Worm (Caenorhabditis elegans) whole organism, mixed stage, embryonic: ENCODE data around the gene Y38C1AA.19.

Source experiments
- M03D4.4 ChIP-seq: sonication (generic microtip); optimal IDR thresholded peaks from 2 replicates; lab custom pipeline; 2017; ENCODE audit warnings: mild to moderate bottlenecking, missing genetic modification characterization, missing compliant biosample characterization
- blmp-1 ChIP-seq: fragments of 150-350 bp; optimal IDR thresholded peaks from 2 replicates; lab custom pipeline; 2014; ENCODE audit warnings: missing biosample characterization, missing genetic modification characterization
- ceh-43 ChIP-seq: fragments of 200-800 bp; sonication (Bioruptor generic); optimal IDR thresholded peaks from 2 replicates; lab custom pipeline; 2018; ENCODE audit warnings: mild to moderate bottlenecking, missing genetic modification characterization, moderate library complexity, missing compliant biosample characterization
- ceh-83 ChIP-seq: fragments of 200-800 bp; sonication (Bioruptor generic); optimal IDR thresholded peaks from 2 replicates; lab custom pipeline; 2018; ENCODE audit warnings: mild to moderate bottlenecking, missing genetic modification characterization, missing compliant biosample characterization
- ces-1 ChIP-seq: fragments of 150-350 bp; optimal IDR thresholded peaks from 2 replicates; lab custom pipeline; 2014; ENCODE audit warnings: missing biosample characterization, missing genetic modification reagents, missing genetic modification characterization
- cnd-1 ChIP-seq: fragments of 200-800 bp; sonication (Bioruptor generic); optimal IDR thresholded peaks from 2 replicates; lab custom pipeline; 2018; ENCODE audit warnings: mild to moderate bottlenecking, missing genetic modification characterization, missing compliant biosample characterization
- drap-1 ChIP-seq: fragments of 200-800 bp; sonication (Bioruptor generic); optimal IDR thresholded peaks from 3 replicates; lab custom pipeline; 2018; ENCODE audit warnings: mild to moderate bottlenecking, missing genetic modification characterization, missing compliant biosample characterization
- elt-1 ChIP-seq: sonication (generic microtip); optimal IDR thresholded peaks from 2 replicates; lab custom pipeline; 2017; ENCODE audit warnings: missing genetic modification characterization, mild to moderate bottlenecking, missing compliant biosample characterization, antibody characterized with exemption, moderate library complexity, borderline replicate concordance; ENCODE audit not compliant: insufficient read depth
- elt-3 ChIP-seq: fragments of 150-350 bp; optimal IDR thresholded peaks from 2 replicates; lab custom pipeline; 2014; ENCODE audit warnings: missing biosample characterization, missing genetic modification characterization
- ham-2 ChIP-seq: fragments of 200-800 bp; sonication (Bioruptor generic); optimal IDR thresholded peaks from 2 replicates; lab custom pipeline; 2018; ENCODE audit warnings: mild to moderate bottlenecking, missing genetic modification characterization, missing compliant biosample characterization
- hlh-1 ChIP-seq: fragments of 150-350 bp; optimal IDR thresholded peaks from 2 replicates; lab custom pipeline; 2014; ENCODE audit warnings: missing biosample characterization, missing genetic modification reagents, missing genetic modification characterization
- lin-13 ChIP-seq: fragments of 150-350 bp; optimal IDR thresholded peaks from 2 replicates; lab custom pipeline; 2014; ENCODE audit warnings: missing biosample characterization, missing genetic modification characterization
- lin-32 ChIP-seq: fragments of 200-800 bp; sonication (Bioruptor generic); optimal IDR thresholded peaks from 2 replicates; lab custom pipeline; 2018; ENCODE audit warnings: mild to moderate bottlenecking, missing genetic modification characterization, missing compliant biosample characterization
- lsy-2 ChIP-seq: fragments of 150-350 bp; optimal IDR thresholded peaks from 2 replicates; lab custom pipeline; 2014; ENCODE audit warnings: missing biosample characterization, missing genetic modification characterization
- mab-5 ChIP-seq: fragments of 150-350 bp; optimal IDR thresholded peaks from 2 replicates; lab custom pipeline; 2014; ENCODE audit warnings: missing biosample characterization, missing genetic modification characterization
- mep-1 ChIP-seq: fragments of 150-350 bp; optimal IDR thresholded peaks from 2 replicates; lab custom pipeline; 2017; ENCODE audit warnings: missing biosample characterization, missing genetic modification reagents, missing genetic modification characterization, inconsistent platforms
- mls-2 ChIP-seq: sonication (generic microtip); optimal IDR thresholded peaks from 2 replicates; lab custom pipeline; 2016; ENCODE audit warnings: mild to moderate bottlenecking, missing genetic modification characterization, moderate library complexity, missing compliant biosample characterization
- nhr-12 ChIP-seq: fragments of 150-350 bp; optimal IDR thresholded peaks from 2 replicates; lab custom pipeline; 2014; ENCODE audit warnings: missing biosample characterization, missing genetic modification characterization
- nhr-2 ChIP-seq: fragments of 150-350 bp; optimal IDR thresholded peaks from 2 replicates; lab custom pipeline; 2014; ENCODE audit warnings: missing biosample characterization, missing genetic modification characterization
- nhr-237 ChIP-seq: fragments of 150-350 bp; optimal IDR thresholded peaks from 2 replicates; lab custom pipeline; 2014; ENCODE audit warnings: missing biosample characterization, missing genetic modification characterization
- nhr-28 ChIP-seq: fragments of 150-350 bp; optimal IDR thresholded peaks from 2 replicates; lab custom pipeline; 2014; ENCODE audit warnings: missing biosample characterization, missing genetic modification characterization
- nhr-76 ChIP-seq: sonication (generic microtip); optimal IDR thresholded peaks from 2 replicates; lab custom pipeline; 2017; ENCODE audit warnings: missing biosample characterization, missing genetic modification characterization
- pha-4 ChIP-seq: fragments of 150-350 bp; optimal IDR thresholded peaks from 2 replicates; lab custom pipeline; 2018; ENCODE audit warnings: missing biosample characterization, missing genetic modification reagents, missing genetic modification characterization
- sem-2 ChIP-seq: fragments of 200-800 bp; sonication (Bioruptor generic); optimal IDR thresholded peaks from 2 replicates; lab custom pipeline; 2018; ENCODE audit warnings: mild to moderate bottlenecking, missing genetic modification characterization, missing compliant biosample characterization
- snpc-4 ChIP-seq: fragments of 150-350 bp; optimal IDR thresholded peaks from 2 replicates; lab custom pipeline; 2014; ENCODE audit warnings: missing biosample characterization, missing genetic modification characterization
- sptf-1 ChIP-seq: sonication (generic microtip); optimal IDR thresholded peaks from 2 replicates; lab custom pipeline; 2017; ENCODE audit warnings: mild to moderate bottlenecking, missing genetic modification characterization, moderate library complexity, missing compliant biosample characterization
- tbx-8 ChIP-seq: fragments of 200-800 bp; sonication (Bioruptor generic); optimal IDR thresholded peaks from 2 replicates; lab custom pipeline; 2018; ENCODE audit warnings: mild to moderate bottlenecking, missing genetic modification characterization, moderate library complexity, missing compliant biosample characterization
- unc-120 ChIP-seq: sonication (generic microtip); optimal IDR thresholded peaks from 2 replicates; lab custom pipeline; 2017; ENCODE audit warnings: missing genetic modification characterization, missing compliant biosample characterization; ENCODE audit not compliant: poor library complexity, severe bottlenecking
- unc-39 ChIP-seq: fragments of 150-350 bp; optimal IDR thresholded peaks from 2 replicates; lab custom pipeline; 2014; ENCODE audit warnings: missing biosample characterization, missing genetic modification characterization
- unc-62 ChIP-seq: fragments of 150-350 bp; optimal IDR thresholded peaks from 2 replicates; lab custom pipeline; 2014; ENCODE audit warnings: missing biosample characterization, missing genetic modification reagents, missing genetic modification characterization
- zip-8 ChIP-seq: fragments of 150-350 bp; optimal IDR thresholded peaks from 2 replicates; lab custom pipeline; 2014; ENCODE audit warnings: missing biosample characterization, missing genetic modification characterization
- ztf-11 ChIP-seq: fragments of 150-350 bp; optimal IDR thresholded peaks from 2 replicates; lab custom pipeline; 2014; ENCODE audit warnings: missing biosample characterization, missing genetic modification characterization

The Y38C1AA.19 gene

ce11 chrIV:179700-180099 lies 19.7 kb downstream of the Y38C1AA.19 start:
- TF ChIP-seq unc-39 (tag; lab: Kevin White, UChicago) (no peak), lin-32 (GFP tag; lab: Kevin White, UChicago) (no peak), hlh-1 (tag; lab: Kevin White, UChicago) (no peak), zip-8 (no peak), snpc-4 (tag; lab: Kevin White, UChicago) (no peak), ztf-11 (no peak), ceh-83 (no peak), unc-62 (GFP tag; lab: Kevin White, UChicago) (no peak), nhr-28 (tag; lab: Kevin White, UChicago) (no peak), blmp-1 (tag; lab: Kevin White, UChicago) (no peak)

- TF ChIP-seq sptf-1 (tag; lab: Kevin White, UChicago) = no peak
- no peak for TF ChIP-seq zip-8
- TF ChIP-seq unc-62 (GFP tag; lab: Kevin White, UChicago) = no peak
- no peak for TF ChIP-seq nhr-2 (tag; lab: Kevin White, UChicago)
- TF ChIP-seq drap-1 (GFP tag; lab: Kevin White, UChicago) = no peak
- TF ChIP-seq nhr-28 (tag; lab: Kevin White, UChicago) = no peak
- no peak for TF ChIP-seq ceh-43 (GFP tag; lab: Kevin White, UChicago)
- TF ChIP-seq snpc-4 (tag; lab: Kevin White, UChicago) = no peak
- no peak for TF ChIP-seq ztf-11
- TF ChIP-seq elt-3 (tag; lab: Kevin White, UChicago) = no peak
- no peak for TF ChIP-seq mep-1 (tag; lab: Kevin White, UChicago)
- TF ChIP-seq elt-1 (tag; lab: Kevin White, UChicago) = no peak
- no peak for TF ChIP-seq nhr-237 (tag; lab: Kevin White, UChicago)
- TF ChIP-seq ham-2 (GFP tag; lab: Kevin White, UChicago) = no peak
- TF ChIP-seq unc-120 (tag; lab: Kevin White, UChicago) = no peak
- TF ChIP-seq M03D4.4 (tag; lab: Kevin White, UChicago) = no peak
- TF ChIP-seq cnd-1 (tag; lab: Kevin White, UChicago) = no peak
- no peak for TF ChIP-seq mab-5
- no peak for TF ChIP-seq pha-4 (tag; lab: Kevin White, UChicago)
- no peak for TF ChIP-seq blmp-1 (tag; lab: Kevin White, UChicago)
Observed at ce11 chrIV:183519-183918, 23.6 kb downstream of the Y38C1AA.19 start.

- no peak for TF ChIP-seq cnd-1 (tag; lab: Kevin White, UChicago)
- no peak for TF ChIP-seq sem-2
- TF ChIP-seq lsy-2 = no peak
- TF ChIP-seq tbx-8 (GFP tag; lab: Kevin White, UChicago) = no peak
- TF ChIP-seq ceh-43 (GFP tag; lab: Kevin White, UChicago) = no peak
- no peak for TF ChIP-seq elt-3 (tag; lab: Kevin White, UChicago)
- no peak for TF ChIP-seq unc-39 (tag; lab: Kevin White, UChicago)
- TF ChIP-seq lin-13 (tag; lab: Kevin White, UChicago) = no peak
- TF ChIP-seq pha-4 (tag; lab: Kevin White, UChicago) = no peak
- TF ChIP-seq nhr-2 (tag; lab: Kevin White, UChicago) = no peak
- TF ChIP-seq nhr-12 (tag; lab: Kevin White, UChicago) = no peak
- TF ChIP-seq zip-8 = no peak
- no peak for TF ChIP-seq ztf-11
- no peak for TF ChIP-seq ham-2 (GFP tag; lab: Kevin White, UChicago)
- no peak for TF ChIP-seq snpc-4 (tag; lab: Kevin White, UChicago)
- no peak for TF ChIP-seq nhr-76 (tag; lab: Kevin White, UChicago)
- no peak for TF ChIP-seq mep-1 (tag; lab: Kevin White, UChicago)
- no peak for TF ChIP-seq mab-5
- TF ChIP-seq, all 35 proteins: peak for 0
Observed at ce11 chrIV:184184-184583, 24.2 kb downstream of the Y38C1AA.19 start, which contains the start of gene pnc-1. TSS of gene pnc-1 (plus strand) at chrIV:184484.

- no peak for TF ChIP-seq tbx-8 (GFP tag; lab: Kevin White, UChicago)
- no peak for TF ChIP-seq nhr-76 (tag; lab: Kevin White, UChicago)
- no peak for TF ChIP-seq unc-39 (tag; lab: Kevin White, UChicago)
- no peak for TF ChIP-seq unc-62 (GFP tag; lab: Kevin White, UChicago)
- TF ChIP-seq M03D4.4 (tag; lab: Kevin White, UChicago) = no peak
- no peak for TF ChIP-seq mls-2 (tag; lab: Kevin White, UChicago)
- peak; percentile 23 for TF ChIP-seq hlh-1 (tag; lab: Kevin White, UChicago)
- no peak for TF ChIP-seq pha-4 (tag; lab: Kevin White, UChicago)
- TF ChIP-seq ceh-83 = no peak
- TF ChIP-seq ces-1 (GFP tag; lab: Kevin White, UChicago) = peak; percentile 71
Observed at ce11 chrIV:186110-186509, 26.1 kb downstream of the Y38C1AA.19 start.
